Fruit fly (Drosophila melanogaster) whole organism, embryonic: Measurements from ENCODE around the gene parvin.

Experiments
- Abd-B ChIP-seq: fragments of 200-800 bp; sonication (Bioruptor generic); optimal IDR thresholded peaks from 2 replicates; lab custom pipeline; 2018; ENCODE audit warnings: missing biosample characterization, mild to moderate bottlenecking, missing genetic modification characterization, moderate library complexity
- B-H1 ChIP-seq: fragments of 200-800 bp; sonication (Bioruptor generic); IDR thresholded peaks from 3 replicates; pipeline ENCODE4 v1.3.6; 2022; ENCODE audit warnings: missing biosample characterization, missing genetic modification characterization
- CG11504 ChIP-seq: fragments of 200-800 bp; sonication (Bioruptor generic); optimal IDR thresholded peaks from 3 replicates; lab custom pipeline; 2019; ENCODE audit warnings: missing biosample characterization, mild to moderate bottlenecking, missing genetic modification characterization, moderate library complexity
- CG11723 ChIP-seq: fragments of 200-800 bp; sonication (Bioruptor generic); optimal IDR thresholded peaks from 2 replicates; lab custom pipeline; 2017; ENCODE audit warnings: missing biosample characterization, mild to moderate bottlenecking, missing genetic modification characterization
- CG15514 ChIP-seq: fragments of 200-800 bp; sonication (Bioruptor generic); optimal IDR thresholded peaks from 3 replicates; lab custom pipeline; 2017; ENCODE audit warnings: missing biosample characterization, missing genetic modification characterization, mild to moderate bottlenecking, moderate library complexity, missing genetic modification reagents
- CG1603 ChIP-seq: fragments of 200-800 bp; sonication (Bioruptor generic); optimal IDR thresholded peaks from 2 replicates; lab custom pipeline; 2019; ENCODE audit warnings: missing biosample characterization, mild to moderate bottlenecking, missing genetic modification characterization, moderate library complexity
- CG17361 ChIP-seq: fragments of 200-800 bp; sonication (Bioruptor generic); IDR thresholded peaks from 3 replicates; pipeline ENCODE4 v1.3.6; 2022; ENCODE audit warnings: missing biosample characterization, missing genetic modification characterization
- CG18599 ChIP-seq: fragments of 200-800 bp; sonication (Bioruptor generic); optimal IDR thresholded peaks from 3 replicates; lab custom pipeline; 2017; ENCODE audit warnings: missing biosample characterization, missing genetic modification characterization, mild to moderate bottlenecking, moderate library complexity, missing genetic modification reagents
- CG18764 ChIP-seq: fragments of 200-800 bp; sonication (Bioruptor generic); optimal IDR thresholded peaks from 3 replicates; lab custom pipeline; 2016; ENCODE audit warnings: missing biosample characterization, missing genetic modification characterization
- CG2116 ChIP-seq: fragments of 200-800 bp; sonication (Bioruptor generic); optimal IDR thresholded peaks from 3 replicates; lab custom pipeline; 2018; ENCODE audit warnings: missing biosample characterization, mild to moderate bottlenecking, missing genetic modification characterization
- CG2889 ChIP-seq: fragments of 200-800 bp; sonication (Bioruptor generic); IDR thresholded peaks from 3 replicates; pipeline ENCODE4 v1.3.6; 2022; ENCODE audit warnings: missing biosample characterization, missing genetic modification characterization
- CG32532 ChIP-seq: fragments of 200-800 bp; sonication (Bioruptor generic); IDR thresholded peaks from 2 replicates; pipeline ENCODE4 v1.3.6; 2022; ENCODE audit warnings: missing biosample characterization, missing genetic modification characterization
- CG34422 ChIP-seq: fragments of 200-800 bp; sonication (Bioruptor generic); IDR thresholded peaks from 3 replicates; pipeline ENCODE4 v1.3.6; 2022; ENCODE audit warnings: missing biosample characterization, missing genetic modification characterization
- CG8290 ChIP-seq, 3 experiments: fragments of 200-800 bp; sonication (Bioruptor generic); optimal IDR thresholded peaks; 2 replicates each; lab custom pipeline; 2016 to 2019; ENCODE audit warnings: missing biosample characterization in 3 of 3, missing genetic modification characterization in 3 of 3, mild to moderate bottlenecking in 2 of 3, moderate library complexity in 1 of 3
- CG8765 ChIP-seq: fragments of 200-800 bp; sonication (Bioruptor generic); IDR thresholded peaks from 2 replicates; pipeline ENCODE4 v1.3.6; 2022; ENCODE audit warnings: missing biosample characterization, missing genetic modification characterization
- CG9727 ChIP-seq: fragments of 200-800 bp; sonication (Bioruptor generic); optimal IDR thresholded peaks from 3 replicates; lab custom pipeline; 2017; ENCODE audit warnings: missing biosample characterization, mild to moderate bottlenecking, missing genetic modification characterization
- Dll ChIP-seq: fragments of 200-800 bp; sonication (Bioruptor generic); IDR thresholded peaks from 4 replicates; pipeline ENCODE4 v1.3.6; 2022; ENCODE audit warnings: missing biosample characterization, missing genetic modification characterization; ENCODE audit not compliant: partially characterized antibody
- Dref ChIP-seq: fragments of 200-800 bp; sonication (Bioruptor generic); IDR thresholded peaks from 2 replicates; pipeline ENCODE4 v1.3.6; 2022; ENCODE audit warnings: missing biosample characterization, missing genetic modification characterization
- E2f2 ChIP-seq: fragments of 200-800 bp; sonication (Bioruptor generic); IDR thresholded peaks from 2 replicates; pipeline ENCODE4 v1.3.6; 2022; ENCODE audit warnings: missing biosample characterization, missing genetic modification characterization
- Ets97D ChIP-seq: fragments of 200-800 bp; sonication (Bioruptor generic); optimal IDR thresholded peaks from 3 replicates; lab custom pipeline; 2016; ENCODE audit warnings: missing biosample characterization, missing genetic modification characterization
- Lim3 ChIP-seq: fragments of 200-800 bp; sonication (Bioruptor generic); IDR thresholded peaks from 2 replicates; pipeline ENCODE4 v1.3.6; 2022; ENCODE audit warnings: missing biosample characterization, missing genetic modification characterization
- Med ChIP-seq: fragments of 200-800 bp; sonication (Bioruptor generic); peaks from one replicate; lab custom pipeline; 2016; ENCODE audit warnings: missing biosample characterization, missing genetic modification characterization, mild to moderate bottlenecking, inconsistent platforms, moderate library complexity
- Pdp1 ChIP-seq, 2 experiments: fragments of 200-800 bp; sonication (Bioruptor generic); optimal IDR thresholded peaks; 3 replicates each; lab custom pipeline; 2016; ENCODE audit warnings: missing biosample characterization in 2 of 2, missing genetic modification characterization in 2 of 2, mild to moderate bottlenecking in 1 of 2, moderate library complexity in 1 of 2
- Rfx ChIP-seq: fragments of 200-800 bp; sonication (Bioruptor generic); IDR thresholded peaks from 2 replicates; pipeline ENCODE4 v1.3.6; 2022; ENCODE audit warnings: missing biosample characterization, missing genetic modification characterization
- Scr ChIP-seq: fragments of 200-800 bp; sonication (Bioruptor generic); IDR thresholded peaks from 2 replicates; pipeline ENCODE4 v1.3.6; 2022; ENCODE audit warnings: missing biosample characterization, missing genetic modification characterization; ENCODE audit not compliant: partially characterized antibody
- Side ChIP-seq: fragments of 200-800 bp; sonication (Bioruptor generic); optimal IDR thresholded peaks from 2 replicates; lab custom pipeline; 2016; ENCODE audit warnings: missing biosample characterization, missing genetic modification characterization
- Sin3A ChIP-seq: fragments of >200 bp; optimal IDR thresholded peaks from 2 replicates; lab custom pipeline; 2018
- Spps ChIP-seq: fragments of 200-800 bp; sonication (Bioruptor generic); optimal IDR thresholded peaks from 2 replicates; lab custom pipeline; 2018; ENCODE audit warnings: missing biosample characterization, mild to moderate bottlenecking, missing genetic modification characterization
- Ssrp ChIP-seq: fragments of 200-800 bp; sonication (Bioruptor generic); optimal IDR thresholded peaks from 2 replicates; lab custom pipeline; 2018; ENCODE audit warnings: missing biosample characterization, mild to moderate bottlenecking, missing genetic modification characterization, moderate library complexity
- Tbp ChIP-seq: fragments of >200 bp; optimal IDR thresholded peaks from 2 replicates; lab custom pipeline; 2018; ENCODE audit warnings: missing biosample characterization, missing genetic modification characterization
- ash1 ChIP-seq: fragments of 200-800 bp; sonication (Bioruptor generic); optimal IDR thresholded peaks from 2 replicates; lab custom pipeline; 2018; ENCODE audit warnings: missing biosample characterization, mild to moderate bottlenecking, missing genetic modification characterization
- danr ChIP-seq: fragments of 200-800 bp; sonication (Bioruptor generic); IDR thresholded peaks from 2 replicates; pipeline ENCODE4 v1.3.6; 2022; ENCODE audit warnings: missing biosample characterization, missing genetic modification characterization
- eyg ChIP-seq: fragments of 200-800 bp; sonication (Bioruptor generic); optimal IDR thresholded peaks from 3 replicates; lab custom pipeline; 2016; ENCODE audit warnings: missing biosample characterization, missing genetic modification characterization
- fd64A ChIP-seq: fragments of 200-800 bp; sonication (Bioruptor generic); optimal IDR thresholded peaks from 3 replicates; lab custom pipeline; 2018; ENCODE audit warnings: missing biosample characterization, mild to moderate bottlenecking, missing genetic modification characterization
- gcm ChIP-seq: fragments of 200-800 bp; sonication (Bioruptor generic); optimal IDR thresholded peaks from 2 replicates; lab custom pipeline; 2019; ENCODE audit warnings: missing biosample characterization, mild to moderate bottlenecking, missing genetic modification characterization, moderate library complexity
- grau ChIP-seq: fragments of 200-800 bp; optimal IDR thresholded peaks from 3 replicates; lab custom pipeline; 2019; ENCODE audit warnings: missing biosample characterization, mild to moderate bottlenecking, missing genetic modification characterization, moderate library complexity
- hkb ChIP-seq, 2 experiments: fragments of 200-800 bp in 1 of 2; fragments of >200 bp in 1 of 2; sonication (Bioruptor generic) in 1 of 2; IDR thresholded peaks in 1 of 2; optimal IDR thresholded peaks in 1 of 2; 2 replicates each; pipeline versions ENCODE4 v1.3.6 to Lab custom; 2017 to 2022; ENCODE audit warnings: missing biosample characterization in 1 of 2, missing genetic modification characterization in 1 of 2
- nerfin-2 ChIP-seq: fragments of 200-800 bp; sonication (Bioruptor generic); IDR thresholded peaks from 2 replicates; pipeline ENCODE4 v1.3.6; 2022; ENCODE audit warnings: missing biosample characterization, missing genetic modification characterization; ENCODE audit not compliant: partially characterized antibody
- nmo ChIP-seq: fragments of 200-800 bp; sonication (Bioruptor generic); optimal IDR thresholded peaks from 2 replicates; lab custom pipeline; 2018; ENCODE audit warnings: missing biosample characterization, mild to moderate bottlenecking, missing genetic modification characterization, moderate library complexity
- pb ChIP-seq: fragments of 200-800 bp; sonication (Bioruptor generic); optimal IDR thresholded peaks from 3 replicates; lab custom pipeline; 2016; ENCODE audit warnings: missing biosample characterization, missing genetic modification characterization
- pzg ChIP-seq: fragments of 200-800 bp; sonication (Bioruptor generic); optimal IDR thresholded peaks from 3 replicates; lab custom pipeline; 2018; ENCODE audit warnings: missing biosample characterization, mild to moderate bottlenecking, missing genetic modification characterization, moderate library complexity
- row ChIP-seq: fragments of 200-800 bp; sonication (Bioruptor generic); IDR thresholded peaks from 3 replicates; pipeline ENCODE4 v1.3.6; 2022; ENCODE audit warnings: missing biosample characterization, missing genetic modification characterization
- sens ChIP-seq: fragments of 200-800 bp; sonication (Bioruptor generic); peaks from one replicate; lab custom pipeline; 2016; ENCODE audit warnings: missing biosample characterization, missing genetic modification characterization
- sim ChIP-seq: fragments of 200-800 bp; sonication (Bioruptor generic); IDR thresholded peaks from 2 replicates; pipeline ENCODE4 v1.3.6; 2022; ENCODE audit warnings: missing biosample characterization, missing genetic modification characterization
- sqz ChIP-seq: fragments of 200-800 bp; sonication (Bioruptor generic); optimal IDR thresholded peaks from 3 replicates; lab custom pipeline; 2018; ENCODE audit warnings: missing biosample characterization, mild to moderate bottlenecking, missing genetic modification characterization
- sug ChIP-seq: fragments of 200-800 bp; optimal IDR thresholded peaks from 2 replicates; lab custom pipeline; 2019; ENCODE audit warnings: missing biosample characterization, mild to moderate bottlenecking, missing genetic modification characterization, moderate library complexity
- trem ChIP-seq: fragments of 200-800 bp; optimal IDR thresholded peaks from 3 replicates; lab custom pipeline; 2019; ENCODE audit warnings: missing biosample characterization, mild to moderate bottlenecking, missing genetic modification characterization, moderate library complexity
- trh ChIP-seq: fragments of 200-800 bp; sonication (Bioruptor generic); optimal IDR thresholded peaks from 2 replicates; lab custom pipeline; 2016; ENCODE audit warnings: missing biosample characterization, missing genetic modification characterization
- unc-4 ChIP-seq: fragments of 200-800 bp; sonication (Bioruptor generic); IDR thresholded peaks from 2 replicates; pipeline ENCODE4 v1.3.6; 2022; ENCODE audit warnings: missing biosample characterization, missing genetic modification characterization; ENCODE audit not compliant: partially characterized antibody
- zfh2 ChIP-seq: fragments of 200-800 bp; sonication (Bioruptor generic); optimal IDR thresholded peaks from 2 replicates; lab custom pipeline; 2016; ENCODE audit warnings: missing biosample characterization, missing genetic modification characterization

Gene parvin

DNA sequence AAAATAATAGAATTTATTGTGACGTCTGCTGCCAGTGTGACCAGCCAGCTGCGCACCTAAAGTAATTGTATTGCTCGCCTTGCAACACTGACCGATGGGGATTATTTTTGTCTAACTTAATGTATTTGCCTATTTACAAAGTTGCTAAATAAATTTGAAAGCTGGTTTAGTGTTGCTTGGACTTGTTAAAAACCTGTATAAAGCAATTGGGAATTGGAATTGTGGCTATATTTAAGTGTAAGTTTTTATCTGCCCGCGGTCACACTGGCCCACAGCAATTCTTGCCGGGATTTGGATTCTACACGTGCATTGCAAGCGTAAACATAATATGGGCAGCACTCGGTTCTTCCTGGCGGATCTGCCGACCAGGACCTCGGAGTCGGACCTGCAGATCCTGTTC lies 41.8 kb upstream of the parvin start, which contains the start of the genes CG14230 and CG14232:
Gene CG14230, plus strand, starts transcription at position 94 of the 400 bp plus-strand sequence.
Gene CG14232, minus strand, starts transcription at position 177 of the 400 bp plus-strand sequence.
- TF ChIP-seq hkb (optimal IDR thresholded peaks at IDR 0.05; lab: Kevin White, UChicago): no peak
- TF ChIP-seq hkb (GFP tag; IDR thresholded peaks at IDR 0.05; lab: Robert Waterston, UW): no peak
- no peak for TF ChIP-seq Spps (tag; lab: Kevin White, UChicago)
- no peak for TF ChIP-seq trh (GFP tag; lab: Kevin White, UChicago)
- TF ChIP-seq CG2889 (GFP tag; lab: Robert Waterston, UW): no peak
- no peak for TF ChIP-seq CG11504 (tag; lab: Kevin White, UChicago)
- TF ChIP-seq Scr (GFP tag; lab: Robert Waterston, UW): 0 out of 2 replicates have a peak, but pooled peaks have one; percentile 33
- TF ChIP-seq CG17361: no peak
- TF ChIP-seq nmo: peak; percentile 44
- peak; percentile 17 for TF ChIP-seq Tbp (GFP tag; lab: Kevin White, UChicago)
- TF ChIP-seq sens: peak; percentile 66
- TF ChIP-seq eyg (GFP tag; lab: Kevin White, UChicago): no peak
- TF ChIP-seq sug (tag; lab: Kevin White, UChicago): peak; percentile 19
- TF ChIP-seq Dref: no peak
- no peak for TF ChIP-seq ash1 (GFP tag; lab: Kevin White, UChicago)
- TF ChIP-seq Ets97D (GFP tag; lab: Kevin White, UChicago): peak; percentile 55
- peak; percentile 56 for TF ChIP-seq CG2116 (GFP tag; lab: Kevin White, UChicago)
- no peak for TF ChIP-seq Side (GFP tag; lab: Kevin White, UChicago)
- TF ChIP-seq Ssrp (tag; lab: Kevin White, UChicago): no peak
- peak; percentile 61 for TF ChIP-seq Abd-B (GFP tag; lab: Kevin White, UChicago)
- TF ChIP-seq fd64A (GFP tag; lab: Kevin White, UChicago): no peak
- TF ChIP-seq CG8765 (GFP tag; lab: Robert Waterston, UW): 0 out of 2 replicates have a peak, but pooled peaks have one; percentile 17
- peak; percentile 17 for TF ChIP-seq grau
- TF ChIP-seq B-H1 (GFP tag; lab: Robert Waterston, UW): no peak
- TF ChIP-seq unc-4 (GFP tag; lab: Robert Waterston, UW): 0 out of 2 replicates have a peak, but pooled peaks have one; percentile 15
- no peak for TF ChIP-seq gcm (GFP tag; lab: Kevin White, UChicago)
- TF ChIP-seq Lim3: no peak
- TF ChIP-seq zfh2 (GFP tag; lab: Kevin White, UChicago): peak; percentile 6
- 0 out of 2 replicates have a peak, but pooled peaks have one; percentile 23 for TF ChIP-seq Rfx (GFP tag; lab: Robert Waterston, UW)
- TF ChIP-seq CG1603 (tag; lab: Kevin White, UChicago): peak; percentile 71
- no peak for TF ChIP-seq nerfin-2
- TF ChIP-seq CG8290 (GFP tag; optimal IDR thresholded peaks at IDR 0.05; lab: Kevin White, UChicago): peak; percentile 1
- no peak for TF ChIP-seq CG8290 (tag; optimal IDR thresholded peaks at IDR 0.05; lab: Kevin White, UChicago)
- no peak for TF ChIP-seq CG18599 (GFP tag; lab: Kevin White, UChicago)
- peak; percentile 70 for TF ChIP-seq pzg (GFP tag; lab: Kevin White, UChicago)
- no peak for TF ChIP-seq CG32532 (GFP tag; lab: Robert Waterston, UW)
- no peak for TF ChIP-seq sqz (GFP tag; lab: Kevin White, UChicago)
- peak; percentile 41 for TF ChIP-seq CG15514 (GFP tag; lab: Kevin White, UChicago)
- no peak for TF ChIP-seq pb
- TF ChIP-seq CG9727 (GFP tag; lab: Kevin White, UChicago): no peak
- peak; percentile 51 for TF ChIP-seq E2f2 (GFP tag; lab: Robert Waterston, UW)
- TF ChIP-seq CG11723 (GFP tag; lab: Kevin White, UChicago): no peak
- TF ChIP-seq Med (GFP tag; lab: Kevin White, UChicago): peak; percentile 86
- TF ChIP-seq trem: peak; percentile 47
- TF ChIP-seq sim (GFP tag; lab: Robert Waterston, UW): no peak
- peak in 1 of 2 experiments; percentile 28 for TF ChIP-seq Pdp1 (GFP tag; optimal IDR thresholded peaks at IDR 0.05; lab: Kevin White, UChicago)
- no peak for TF ChIP-seq danr (GFP tag; lab: Robert Waterston, UW)
- peak; percentile 84 for TF ChIP-seq Sin3A (lab: Kevin White, UChicago)
- 0 out of 4 replicates have a peak, but pooled peaks have one; percentile 42 for TF ChIP-seq Dll (GFP tag; lab: Robert Waterston, UW)
- TF ChIP-seq CG18764: peak; percentile 21
- TF ChIP-seq CG34422: no peak
- TF ChIP-seq row (GFP tag; lab: Robert Waterston, UW): 0 out of 3 replicates have a peak, but pooled peaks have one; percentile 21
